Worm (Caenorhabditis elegans) whole organism, L1 larva: ENCODE results near the gene isp-1.

Experiments used
- dpl-1 ChIP-seq, 3 experiments: fragments of 150-350 bp in 2 of 3; sonication (generic microtip) in 1 of 3; optimal IDR thresholded peaks; 2 replicates each; lab custom pipeline; 2014 to 2017; ENCODE audit warnings: missing biosample characterization in 3 of 3, missing genetic modification characterization in 3 of 3, missing genetic modification reagents in 3 of 3
- lsy-2 ChIP-seq, 2 experiments: fragments of 150-350 bp; optimal IDR thresholded peaks; 2 replicates each; lab custom pipeline; 2014; ENCODE audit warnings: missing biosample characterization in 2 of 2, missing genetic modification characterization in 2 of 2
- mdl-1 ChIP-seq, 2 experiments: fragments of 150-350 bp; optimal IDR thresholded peaks; 2 replicates each; lab custom pipeline; 2014 to 2017; ENCODE audit warnings: missing biosample characterization in 2 of 2, missing genetic modification characterization in 2 of 2, inconsistent platforms in 1 of 2
- nhr-11 ChIP-seq: fragments of 150-350 bp; optimal IDR thresholded peaks from 2 replicates; lab custom pipeline; 2014; ENCODE audit warnings: missing biosample characterization, missing genetic modification characterization
- nhr-47 ChIP-seq: sonication (generic microtip); optimal IDR thresholded peaks from 2 replicates; lab custom pipeline; 2016; ENCODE audit warnings: mild to moderate bottlenecking, missing genetic modification characterization, moderate library complexity, missing compliant biosample characterization
- nhr-90 ChIP-seq: sonication (generic microtip); optimal IDR thresholded peaks from 2 replicates; lab custom pipeline; 2016; ENCODE audit warnings: mild to moderate bottlenecking, missing genetic modification characterization, missing compliant biosample characterization; ENCODE audit not compliant: poor library complexity
- snpc-4 ChIP-seq: fragments of 150-350 bp; optimal IDR thresholded peaks from 2 replicates; lab custom pipeline; 2014; ENCODE audit warnings: missing biosample characterization, missing genetic modification characterization
- sox-4 ChIP-seq: sonication (generic microtip); optimal IDR thresholded peaks from 2 replicates; lab custom pipeline; 2016; ENCODE audit warnings: missing genetic modification characterization, missing compliant biosample characterization
- tbx-2 ChIP-seq: sonication (generic microtip); optimal IDR thresholded peaks from 2 replicates; lab custom pipeline; 2016; ENCODE audit warnings: missing genetic modification characterization, missing compliant biosample characterization
- unc-130 ChIP-seq: fragments of 150-350 bp; optimal IDR thresholded peaks from 2 replicates; lab custom pipeline; 2017; ENCODE audit warnings: missing biosample characterization, missing genetic modification characterization, inconsistent platforms
- zag-1 ChIP-seq: fragments of 150-350 bp; optimal IDR thresholded peaks from 2 replicates; lab custom pipeline; 2014; ENCODE audit warnings: missing biosample characterization, missing genetic modification characterization
- ztf-11 ChIP-seq, 2 experiments: sonication (generic microtip); optimal IDR thresholded peaks; 2 replicates each; lab custom pipeline; 2016 to 2017; ENCODE audit warnings: missing genetic modification characterization in 2 of 2, missing biosample characterization in 1 of 2, missing compliant biosample characterization in 1 of 2

DNA sequence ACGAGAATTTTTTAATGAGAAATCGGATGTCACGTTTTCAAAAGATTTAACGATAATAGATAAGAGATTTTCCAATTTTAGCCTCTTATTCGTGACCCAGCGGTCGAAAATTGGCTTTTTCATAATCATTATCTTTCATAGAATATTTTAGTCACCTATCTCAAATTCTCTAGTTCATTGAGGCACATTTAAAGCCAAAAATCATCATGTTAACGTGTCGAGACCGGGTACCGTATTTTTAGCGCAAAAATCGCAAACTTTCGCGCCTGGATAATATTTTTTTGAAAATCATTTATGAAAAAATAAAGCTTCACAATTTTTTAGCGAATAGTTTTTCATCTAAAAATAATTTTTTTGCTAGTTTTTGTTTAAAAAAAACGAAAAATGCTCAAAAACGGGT, 30.1 kb upstream of the isp-1 start, which contains the start of gene B0218.7:
- TF ChIP-seq nhr-90 (tag; lab: Kevin White, UChicago) (no peak), nhr-11 (no peak), snpc-4 (tag; lab: Kevin White, UChicago) (no peak), ztf-11 (tag; optimal IDR thresholded peaks at IDR 0.05; lab: Kevin White, UChicago) (no peak), zag-1 (tag; lab: Kevin White, UChicago) (no peak), tbx-2 (tag; lab: Kevin White, UChicago) (no peak), dpl-1 (GFP tag; optimal IDR thresholded peaks at IDR 0.05; lab: Kevin White, UChicago) (no peak), lsy-2 (tag; optimal IDR thresholded peaks at IDR 0.05; lab: Kevin White, UChicago) (no peak), mdl-1 (tag; optimal IDR thresholded peaks at IDR 0.05; lab: Kevin White, UChicago) (no peak), sox-4 (tag; lab: Kevin White, UChicago) (no peak), unc-130 (no peak), nhr-47 (tag; lab: Kevin White, UChicago) (no peak)
